Worm (Caenorhabditis elegans) whole organism, midembryonic: ENCODE measurements around the gene col-71.

ENCODE experiments used
- T22C8.4 ChIP-seq: fragments of 200-800 bp; sonication (Bioruptor generic); IDR thresholded peaks from 2 replicates; pipeline ENCODE4 v1.3.6; 2022; ENCODE audit warnings: missing genetic modification characterization, missing compliant biosample characterization
- cog-1 ChIP-seq: sonication (generic microtip); optimal IDR thresholded peaks from 2 replicates; lab custom pipeline; 2016; ENCODE audit warnings: missing genetic modification characterization, missing compliant biosample characterization
- flt-1 ChIP-seq: fragments of 200-800 bp; sonication (Bioruptor generic); IDR thresholded peaks from 2 replicates; pipeline ENCODE4 v1.3.6; 2022; ENCODE audit warnings: missing genetic modification characterization, missing compliant biosample characterization
- med-1 ChIP-seq: sonication (generic microtip); optimal IDR thresholded peaks from 2 replicates; lab custom pipeline; 2017; ENCODE audit warnings: missing genetic modification characterization, mild to moderate bottlenecking, missing compliant biosample characterization, antibody characterized with exemption, missing genetic modification reagents; ENCODE audit not compliant: insufficient read depth
- ref-1 ChIP-seq: fragments of 200-800 bp; sonication (Bioruptor generic); conservative IDR thresholded peaks from 2 replicates; pipeline ENCODE4 v1.3.6; 2022; ENCODE audit warnings: missing genetic modification reagents, missing genetic modification characterization, missing compliant biosample characterization
- tab-1 ChIP-seq: fragments of 200-800 bp; sonication (Bioruptor generic); IDR thresholded peaks from 2 replicates; pipeline ENCODE4 v1.3.6; 2022; ENCODE audit warnings: missing genetic modification characterization, missing compliant biosample characterization
- ztf-23 ChIP-seq: fragments of 200-800 bp; sonication (Bioruptor generic); IDR thresholded peaks from 2 replicates; pipeline ENCODE4 v1.3.6; 2022; ENCODE audit warnings: missing genetic modification reagents, missing genetic modification characterization, missing compliant biosample characterization
- ztf-29 ChIP-seq: fragments of 200-800 bp; sonication (Bioruptor generic); IDR thresholded peaks from 2 replicates; pipeline ENCODE4 v1.3.6; 2022; ENCODE audit warnings: missing genetic modification reagents, missing genetic modification characterization, missing compliant biosample characterization

- TF ChIP-seq flt-1 (GFP tag; lab: Robert Waterston, UW) (no peak), T22C8.4 (GFP tag; lab: Robert Waterston, UW) (no peak), ref-1 (no peak), ztf-23 (GFP tag; lab: Robert Waterston, UW) (no peak), med-1 (GFP tag; lab: Kevin White, UChicago) (no peak), cog-1 (tag; lab: Kevin White, UChicago) (no peak), tab-1 (GFP tag; lab: Robert Waterston, UW) (no peak), ztf-29 (GFP tag; lab: Robert Waterston, UW) (no peak)
Measured at ce11 chrII:3515384-3516053, 13.1 kb upstream of the col-71 start, which contains the start of the genes Y49F6B.14 and clec-125.
